Worm (Caenorhabditis elegans): Measurements from ENCODE around the gene C38C10.3.

DNA sequence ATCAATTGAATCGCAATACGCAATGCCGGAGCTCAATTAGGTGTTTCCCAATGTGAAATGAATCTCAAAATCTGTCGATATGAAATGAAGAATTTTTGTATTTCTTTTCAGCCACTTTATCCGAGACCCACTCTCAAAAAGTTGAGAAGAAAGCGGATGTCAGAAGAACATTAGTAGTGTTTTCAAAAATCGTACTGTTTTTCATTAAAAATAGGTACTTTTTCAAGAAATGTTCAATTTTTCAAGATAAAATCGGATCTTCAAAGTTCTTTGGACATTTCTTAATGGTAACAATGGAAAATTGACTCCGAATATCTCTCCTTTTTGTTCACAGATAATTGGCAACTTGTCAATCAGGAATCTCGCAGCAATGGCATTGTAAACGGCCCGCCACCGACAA is 24.2 kb downstream of the C38C10.3 start, which contains the start of gene flp-25:
- TF ChIP-seq dao-5 (tag; optimal IDR thresholded peaks at IDR 0.05) = no peak
- no peak for TF ChIP-seq W03F9.2 (tag; optimal IDR thresholded peaks at IDR 0.05)
